In the genomic region with DNA sequence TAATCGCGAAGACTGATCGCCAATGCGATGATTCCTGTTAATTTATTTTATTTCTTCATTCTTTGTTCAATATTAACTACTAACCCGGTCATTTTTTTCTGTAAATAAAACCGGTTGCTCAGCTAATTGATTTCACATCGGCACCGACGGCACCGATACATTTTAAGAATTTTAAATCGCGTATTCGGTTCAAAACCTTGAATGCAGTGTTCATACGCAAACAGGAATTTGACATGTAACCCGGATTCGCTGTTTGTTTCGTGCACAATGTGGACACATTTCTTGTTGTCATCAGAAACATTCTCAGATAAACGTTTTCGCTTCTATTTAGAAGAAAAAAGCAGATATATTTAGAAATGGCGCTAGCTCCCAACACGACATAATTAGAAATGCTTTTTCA, we compare ENCODE assay signal across 1 worm cellular context.
TF ChIP-seq lines count a peak whose summit lies in the region.

No protein-coding gene starts in this region.

TF ChIP-seq in whole organism, young adult, 124 proteins besides CTCF, POLR2A, EP300 and RAD21 (continued from another document):
- no peak for TF ChIP-seq ccch-3 (GFP tag; optimal IDR thresholded peaks at IDR 0.05; lab: Kevin White, UChicago)
- no peak for TF ChIP-seq akir-1 (GFP tag; optimal IDR thresholded peaks at IDR 0.05; lab: Kevin White, UChicago)
- no peak for TF ChIP-seq repo-1 (tag; optimal IDR thresholded peaks at IDR 0.05; lab: Kevin White, UChicago)
- TF ChIP-seq T26A5.8 (tag; optimal IDR thresholded peaks at IDR 0.05; lab: Kevin White, UChicago), result no peak
- TF ChIP-seq D2030.7 (GFP tag; IDR thresholded peaks at IDR 0.05; lab: Robert Waterston, UW), result peak; percentile 75
- TF ChIP-seq Y79H2A.3 (GFP tag; conservative IDR thresholded peaks at IDR 0.05; lab: Robert Waterston, UW), result peak; percentile 78; the same call in 1 of the 2 replicates
- TF ChIP-seq sptf-2 (GFP tag; optimal IDR thresholded peaks at IDR 0.05; lab: Kevin White, UChicago), result no peak
- peak; percentile 55 for TF ChIP-seq F49E8.2 (tag; optimal IDR thresholded peaks at IDR 0.05; lab: Kevin White, UChicago; ENCODE audit: insufficient read depth)
- no peak for TF ChIP-seq lir-1 (GFP tag; conservative IDR thresholded peaks at IDR 0.05; lab: Robert Waterston, UW)
- 0 out of 2 replicates have a peak, but pooled peaks have one; percentile 24 for TF ChIP-seq B0019.2 (GFP tag; conservative IDR thresholded peaks at IDR 0.05; lab: Robert Waterston, UW)
- TF ChIP-seq gei-17 (GFP tag; optimal IDR thresholded peaks at IDR 0.05; lab: Kevin White, UChicago), result no peak
- no peak for TF ChIP-seq lin-40 (tag; optimal IDR thresholded peaks at IDR 0.05; lab: Kevin White, UChicago)
- no peak for TF ChIP-seq zim-3 (tag; optimal IDR thresholded peaks at IDR 0.05; lab: Kevin White, UChicago)
- no peak for TF ChIP-seq nhr-179 (tag; optimal IDR thresholded peaks at IDR 0.05; lab: Kevin White, UChicago)
- TF ChIP-seq mes-4 (tag; optimal IDR thresholded peaks at IDR 0.05; lab: Kevin White, UChicago), result no peak
- no peak for TF ChIP-seq dpff-1 (tag; optimal IDR thresholded peaks at IDR 0.05; lab: Kevin White, UChicago)
- no peak for TF ChIP-seq nhr-80 (tag; optimal IDR thresholded peaks at IDR 0.05; lab: Kevin White, UChicago)
- TF ChIP-seq ceh-58 (GFP tag; IDR thresholded peaks at IDR 0.05; lab: Robert Waterston, UW), result 0 out of 2 replicates have a peak, but pooled peaks have one; percentile 27
- TF ChIP-seq ZK185.1 (tag; optimal IDR thresholded peaks at IDR 0.05; lab: Kevin White, UChicago; ENCODE audit: poor library complexity, severe bottlenecking), result no peak
- TF ChIP-seq mel-28 (tag; optimal IDR thresholded peaks at IDR 0.05; lab: Kevin White, UChicago; ENCODE audit: borderline replicate concordance), result no peak
- TF ChIP-seq unc-130 (GFP tag; optimal IDR thresholded peaks at IDR 0.05; lab: Kevin White, UChicago), result no peak
- no peak for TF ChIP-seq K12H6.12 (tag; optimal IDR thresholded peaks at IDR 0.05; lab: Kevin White, UChicago)
- TF ChIP-seq egl-44 (GFP tag; IDR thresholded peaks at IDR 0.05; lab: Robert Waterston, UW), result no peak
- TF ChIP-seq egl-18 (GFP tag; IDR thresholded peaks at IDR 0.05; lab: Robert Waterston, UW), result no peak
- TF ChIP-seq lag-1 (GFP tag; IDR thresholded peaks at IDR 0.05; lab: Robert Waterston, UW), result no peak
- no peak for TF ChIP-seq atf-7 (tag; optimal IDR thresholded peaks at IDR 0.05; lab: Kevin White, UChicago)
- TF ChIP-seq aptf-2 (GFP tag; conservative IDR thresholded peaks at IDR 0.05; lab: Robert Waterston, UW), result no peak
- TF ChIP-seq madf-3 (GFP tag; IDR thresholded peaks at IDR 0.05; lab: Robert Waterston, UW), result 0 out of 2 replicates have a peak, but pooled peaks have one; percentile 58
- TF ChIP-seq F33H1.4 (GFP tag; IDR thresholded peaks at IDR 0.05; lab: Robert Waterston, UW), result peak; percentile 41
- no peak for TF ChIP-seq ceh-79 (tag; optimal IDR thresholded peaks at IDR 0.05; lab: Kevin White, UChicago)
- TF ChIP-seq F10E7.11 (tag; optimal IDR thresholded peaks at IDR 0.05; lab: Kevin White, UChicago), result no peak
- TF ChIP-seq sdz-38 (tag; optimal IDR thresholded peaks at IDR 0.05; lab: Kevin White, UChicago), result no peak
- TF ChIP-seq bed-1 (GFP tag; IDR thresholded peaks at IDR 0.05; lab: Robert Waterston, UW), result no peak
- TF ChIP-seq hmg-20 (GFP tag; IDR thresholded peaks at IDR 0.05; lab: Robert Waterston, UW), result no peak
- TF ChIP-seq Y95B8A.8 (GFP tag; IDR thresholded peaks at IDR 0.05; lab: Robert Waterston, UW), result peak; percentile 80; the same call in 1 of the 2 replicates
- TF ChIP-seq F23B12.7 (tag; optimal IDR thresholded peaks at IDR 0.05; lab: Kevin White, UChicago; ENCODE audit: insufficient read depth), result no peak
- TF ChIP-seq snpc-1.3 (tag; optimal IDR thresholded peaks at IDR 0.05; lab: Kevin White, UChicago; ENCODE audit: insufficient read depth), result no peak
- no peak for TF ChIP-seq cebp-2 (GFP tag; IDR thresholded peaks at IDR 0.05; lab: Robert Waterston, UW)
- TF ChIP-seq fkh-3 (tag; optimal IDR thresholded peaks at IDR 0.05; lab: Kevin White, UChicago), result no peak
- TF ChIP-seq Y56A3A.18 (GFP tag; IDR thresholded peaks at IDR 0.05; lab: Robert Waterston, UW), result no peak
- TF ChIP-seq ceh-40 (GFP tag; IDR thresholded peaks at IDR 0.05; lab: Robert Waterston, UW), result no peak
- TF ChIP-seq ceh-100 (GFP tag; IDR thresholded peaks at IDR 0.05; lab: Robert Waterston, UW), result no peak
- TF ChIP-seq rec-8 (tag; optimal IDR thresholded peaks at IDR 0.05; lab: Kevin White, UChicago), result no peak
- TF ChIP-seq chd-7 (tag; optimal IDR thresholded peaks at IDR 0.05; lab: Kevin White, UChicago), result no peak
- TF ChIP-seq ztf-26 (tag; optimal IDR thresholded peaks at IDR 0.05; lab: Kevin White, UChicago), result no peak
- TF ChIP-seq egrh-3 (GFP tag; IDR thresholded peaks at IDR 0.05; lab: Robert Waterston, UW), result no peak
- TF ChIP-seq ets-4 (GFP tag; optimal IDR thresholded peaks at IDR 0.05; lab: Kevin White, UChicago), result no peak
